Worm (Caenorhabditis elegans): ENCODE data around the gene cutl-22.
A peak's percentile ranks its signal among the peaks of the same experiment; 100 is the strongest.

The cutl-22 gene

ce11 chrV:1131880-1132623 is 9.5 kb upstream of the cutl-22 start, which contains the start of gene W07B8.4 (continued):
- peak; percentile 47; the same call in 1 of the 2 replicates for TF ChIP-seq dmd-8 (GFP tag; IDR thresholded peaks at IDR 0.05)

ce11 chrV:1133223-1133622 is 8.3 kb upstream of the cutl-22 start:
- TF ChIP-seq hmg-1.1 (GFP tag; IDR thresholded peaks at IDR 0.05): no peak
- no peak for TF ChIP-seq lim-7 (GFP tag; IDR thresholded peaks at IDR 0.05)
- no peak for TF ChIP-seq T26A8.4 (GFP tag; IDR thresholded peaks at IDR 0.05)
- peak; percentile 11 for TF ChIP-seq dve-1 (tag; optimal IDR thresholded peaks at IDR 0.05; ENCODE audit: insufficient read depth)
- TF ChIP-seq daf-8 (GFP tag; IDR thresholded peaks at IDR 0.05): no peak
- no peak for TF ChIP-seq lin-38 (GFP tag; IDR thresholded peaks at IDR 0.05)
- no peak for TF ChIP-seq fos-1 (tag; optimal IDR thresholded peaks at IDR 0.05)
- TF ChIP-seq daf-16 (GFP tag; optimal IDR thresholded peaks at IDR 0.05): no peak
- peak; percentile 43 for TF ChIP-seq daf-16 (tag; optimal IDR thresholded peaks at IDR 0.05)
- no peak for TF ChIP-seq snpc-4 (tag; optimal IDR thresholded peaks at IDR 0.05)
- TF ChIP-seq nhr-28 (tag; optimal IDR thresholded peaks at IDR 0.05): peak; percentile 60

DNA sequence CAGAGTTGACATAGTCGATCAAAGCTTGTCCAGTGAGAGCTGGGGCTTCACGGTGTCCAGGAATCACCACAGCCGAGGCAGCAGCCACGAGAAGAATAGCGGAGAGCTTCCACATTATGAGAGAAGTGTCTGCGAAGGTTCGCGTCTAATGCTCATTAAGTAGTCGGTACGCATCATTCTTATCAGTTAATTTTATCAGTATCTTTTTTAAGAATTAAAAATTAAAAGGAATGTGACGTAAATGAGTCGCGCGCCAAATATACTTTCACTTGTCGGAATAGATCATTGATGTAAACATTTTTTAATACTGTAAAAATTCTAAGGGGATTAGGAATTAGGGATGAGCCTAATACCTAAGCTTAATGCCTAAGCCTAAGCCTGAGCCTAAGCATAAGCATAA is 7.7 kb upstream of the cutl-22 start, which contains the start of gene cpr-5:
Gene cpr-5 (minus strand): TSS at position 197 of the 400 bp plus-strand sequence.
- TF ChIP-seq unc-62 (GFP tag; optimal IDR thresholded peaks at IDR 0.05 in 1 of 2): no peak
- TF ChIP-seq unc-62 (tag; optimal IDR thresholded peaks at IDR 0.05): no peak
- TF ChIP-seq jun-1 (tag; optimal IDR thresholded peaks at IDR 0.05): no peak
- TF ChIP-seq attf-4 (tag; optimal IDR thresholded peaks at IDR 0.05): no peak
- TF ChIP-seq hlh-11 (tag; optimal IDR thresholded peaks at IDR 0.05): peak; percentile 13
- TF ChIP-seq nhr-10 (tag; optimal IDR thresholded peaks at IDR 0.05): no peak
- no peak for TF ChIP-seq dmd-8 (GFP tag; IDR thresholded peaks at IDR 0.05)
- no peak for TF ChIP-seq sdz-12 (GFP tag; optimal IDR thresholded peaks at IDR 0.05)
- TF ChIP-seq pha-4 (GFP tag; IDR thresholded peaks at IDR 0.05): no peak
- TF ChIP-seq pha-4 (tag; optimal IDR thresholded peaks at IDR 0.05): no peak
- no peak for TF ChIP-seq dmd-9 (GFP tag; IDR thresholded peaks at IDR 0.05)
- no peak for TF ChIP-seq lir-3 (tag; optimal IDR thresholded peaks at IDR 0.05)
- TF ChIP-seq ZK546.5 (tag; optimal IDR thresholded peaks at IDR 0.05): no peak
- peak; percentile 67 for TF ChIP-seq dmd-6 (GFP tag; IDR thresholded peaks at IDR 0.05)
- no peak for TF ChIP-seq daf-16 (GFP tag; optimal IDR thresholded peaks at IDR 0.05)
- peak; percentile 33 for TF ChIP-seq daf-16 (tag; optimal IDR thresholded peaks at IDR 0.05)
- no peak for TF ChIP-seq zag-1 (tag; optimal IDR thresholded peaks at IDR 0.05)
- TF ChIP-seq spr-1 (tag; optimal IDR thresholded peaks at IDR 0.05): no peak
- no peak for TF ChIP-seq daf-12 (tag; optimal IDR thresholded peaks at IDR 0.05)
- no peak for TF ChIP-seq Y105C5A.15 (GFP tag; IDR thresholded peaks at IDR 0.05)
- TF ChIP-seq fos-1 (tag; optimal IDR thresholded peaks at IDR 0.05): no peak
- no peak for TF ChIP-seq ceh-62 (tag; optimal IDR thresholded peaks at IDR 0.05)
- no peak for TF ChIP-seq hlh-30 (tag; optimal IDR thresholded peaks at IDR 0.05; ENCODE audit: insufficient read depth)
- no peak for TF ChIP-seq php-3 (GFP tag; IDR thresholded peaks at IDR 0.05)
- TF ChIP-seq snpc-4 (tag; optimal IDR thresholded peaks at IDR 0.05): no peak
- no peak for TF ChIP-seq nhr-48 (tag; optimal IDR thresholded peaks at IDR 0.05)
- no peak for TF ChIP-seq ctbp-1 (GFP tag; IDR thresholded peaks at IDR 0.05)
- no peak for TF ChIP-seq ztf-7 (tag; optimal IDR thresholded peaks at IDR 0.05)
- TF ChIP-seq ceh-82 (tag; optimal IDR thresholded peaks at IDR 0.05): no peak
- no peak for TF ChIP-seq zfp-3 (GFP tag; conservative IDR thresholded peaks at IDR 0.05)
- no peak for TF ChIP-seq madf-9 (GFP tag; conservative IDR thresholded peaks at IDR 0.05)
- no peak for TF ChIP-seq snpc-1.2 (GFP tag; IDR thresholded peaks at IDR 0.05)
- peak; percentile 49 for TF ChIP-seq dve-1 (tag; optimal IDR thresholded peaks at IDR 0.05; ENCODE audit: insufficient read depth)
- TF ChIP-seq set-16 (GFP tag; IDR thresholded peaks at IDR 0.05): peak; percentile 9; the same call in 1 of the 2 replicates
- TF ChIP-seq F44E2.7 (GFP tag; IDR thresholded peaks at IDR 0.05): no peak
